Fruit fly (Drosophila melanogaster): ENCODE results near the gene CG13601.

CG13601 gene

DNA sequence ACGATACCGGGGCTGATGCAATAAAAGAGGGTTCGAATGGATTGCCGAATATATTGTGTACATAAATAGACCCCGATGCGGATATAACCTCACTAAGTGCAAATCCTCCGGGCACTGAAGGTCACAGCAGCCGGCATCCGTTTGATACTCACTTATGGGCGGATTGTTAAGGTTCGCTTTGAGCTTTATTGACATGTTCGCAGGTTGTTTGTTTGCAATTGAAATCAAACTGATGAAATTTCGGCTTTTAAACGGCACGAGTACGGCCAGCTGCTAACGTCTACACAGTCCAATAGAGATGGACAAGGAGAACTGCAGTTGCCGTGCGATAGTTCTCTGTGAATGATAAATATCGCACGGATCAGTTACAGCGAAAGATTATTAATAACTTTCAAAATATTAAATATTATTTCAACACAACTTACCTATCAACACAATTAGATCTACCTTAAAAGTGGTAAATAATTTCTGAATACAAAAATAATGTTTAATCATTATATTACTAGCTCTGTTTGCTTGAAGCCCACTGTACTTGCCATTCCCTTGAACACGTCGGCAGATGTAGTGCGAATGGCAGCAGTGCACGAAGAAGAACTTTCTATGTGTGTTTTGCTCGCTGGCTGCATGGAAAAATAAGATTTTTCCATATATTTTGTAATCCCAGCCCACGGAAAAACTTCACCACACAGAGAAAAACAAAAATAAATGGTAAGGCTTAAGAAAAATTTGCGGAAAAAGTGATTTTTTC, 30.8 kb upstream of the CG13601 start, which contains the start of the genes GluProRS and AP-1sigma:
Gene GluProRS (minus strand): TSS at position 301 of the 748 bp plus-strand sequence.
Gene AP-1sigma (plus strand): TSS at position 561 of the 748 bp plus-strand sequence.
- TF ChIP-seq CG4318 (GFP tag; optimal IDR thresholded peaks at IDR 0.05) (peak; percentile 77), Hr38 (GFP tag; optimal IDR thresholded peaks at IDR 0.05) (no peak), net (GFP tag; optimal IDR thresholded peaks at IDR 0.05) (peak; percentile 82), acj6 (GFP tag; optimal IDR thresholded peaks at IDR 0.05) (peak; percentile 91), esn (GFP tag; optimal IDR thresholded peaks at IDR 0.05) (peak; percentile 93), spab (GFP tag; optimal IDR thresholded peaks at IDR 0.05) (peak; percentile 58), dac (GFP tag; optimal IDR thresholded peaks at IDR 0.05) (peak; percentile 57), salr (GFP tag; optimal IDR thresholded peaks at IDR 0.05) (peak in 1 of 2 experiments; percentile 76), Sox102F (GFP tag; optimal IDR thresholded peaks at IDR 0.05) (peak; percentile 82), fkh (GFP tag; optimal IDR thresholded peaks at IDR 0.05) (peak; percentile 80), Ets21C (GFP tag; optimal IDR thresholded peaks at IDR 0.05) (peak; percentile 87), Hr4 (GFP tag; optimal IDR thresholded peaks at IDR 0.05) (peak; percentile 87), lz (GFP tag; optimal IDR thresholded peaks at IDR 0.05) (peak; percentile 92), CG7368 (GFP tag; optimal IDR thresholded peaks at IDR 0.05) (peak; percentile 76), CG6854 (GFP tag; optimal IDR thresholded peaks at IDR 0.05) (no peak), CG11294 (GFP tag; IDR thresholded peaks at IDR 0.05) (peak; percentile 91), CG8632 (GFP tag; optimal IDR thresholded peaks at IDR 0.05) (peak; percentile 63), CG6792 (GFP tag; optimal IDR thresholded peaks at IDR 0.05) (peak; percentile 83), CG31627 (GFP tag; optimal IDR thresholded peaks at IDR 0.05) (peak; percentile 91), CG10631 (GFP tag; optimal IDR thresholded peaks at IDR 0.05) (peak; percentile 92), CG3919 (GFP tag; optimal IDR thresholded peaks at IDR 0.05) (peak; percentile 87), Sox15 (GFP tag; optimal IDR thresholded peaks at IDR 0.05) (peak; percentile 81), CG11902 (GFP tag; optimal IDR thresholded peaks at IDR 0.05) (peak; percentile 89), Blimp-1 (GFP tag; optimal IDR thresholded peaks at IDR 0.05) (peak; percentile 60), CG9139 (GFP tag; optimal IDR thresholded peaks at IDR 0.05) (no peak), Eip78C (GFP tag) (peak; percentile 95), CG10669 (GFP tag; optimal IDR thresholded peaks at IDR 0.05) (peak; percentile 81), CG6276 (GFP tag; optimal IDR thresholded peaks at IDR 0.05) (no peak), svp (GFP tag) (peak; percentile 93), CG11762 (GFP tag; optimal IDR thresholded peaks at IDR 0.05; ENCODE audit: insufficient read depth) (peak; percentile 65), fd85E (GFP tag; optimal IDR thresholded peaks at IDR 0.05) (peak; percentile 50), CG8119 (GFP tag; IDR thresholded peaks at IDR 0.05) (peak; percentile 90), Eip93F (GFP tag; optimal IDR thresholded peaks at IDR 0.05) (peak; percentile 57), ss (GFP tag; optimal IDR thresholded peaks at IDR 0.05) (peak; percentile 20 to 65), pdm3 (GFP tag; optimal IDR thresholded peaks at IDR 0.05) (peak; percentile 90), CG6808 (GFP tag; optimal IDR thresholded peaks at IDR 0.05) (peak; percentile 67), Smox (GFP tag; optimal IDR thresholded peaks at IDR 0.05) (peak; percentile 88), CG15336 (GFP tag; IDR thresholded peaks at IDR 0.05) (peak; percentile 90), vri (GFP tag; optimal IDR thresholded peaks at IDR 0.05) (peak; percentile 74), cyc (GFP tag; optimal IDR thresholded peaks at IDR 0.05) (peak; percentile 89), CG1621 (tag; optimal IDR thresholded peaks at IDR 0.05) (peak; percentile 66), CG6163 (GFP tag; IDR thresholded peaks at IDR 0.05) (peak; percentile 94), topi (GFP tag; optimal IDR thresholded peaks at IDR 0.05) (peak; percentile 87), Ets96B (tag; optimal IDR thresholded peaks at IDR 0.05) (peak; percentile 82), Gug (GFP tag; IDR thresholded peaks at IDR 0.05) (peak; percentile 90), Sox14 (GFP tag; optimal IDR thresholded peaks at IDR 0.05) (peak; percentile 88), Lpt (GFP tag; optimal IDR thresholded peaks at IDR 0.05) (peak; percentile 62), OdsH (GFP tag; optimal IDR thresholded peaks at IDR 0.05) (peak; percentile 92), Hr39 (GFP tag; optimal IDR thresholded peaks at IDR 0.05) (peak; percentile 89), CG3032 (tag; optimal IDR thresholded peaks at IDR 0.05) (peak; percentile 86), CG32006 (GFP tag; optimal IDR thresholded peaks at IDR 0.05) (peak; percentile 85)

Measured in whole organism, prepupa.